Worm (Caenorhabditis elegans): ENCODE results near the gene mec-18.

Gene mec-18

DNA sequence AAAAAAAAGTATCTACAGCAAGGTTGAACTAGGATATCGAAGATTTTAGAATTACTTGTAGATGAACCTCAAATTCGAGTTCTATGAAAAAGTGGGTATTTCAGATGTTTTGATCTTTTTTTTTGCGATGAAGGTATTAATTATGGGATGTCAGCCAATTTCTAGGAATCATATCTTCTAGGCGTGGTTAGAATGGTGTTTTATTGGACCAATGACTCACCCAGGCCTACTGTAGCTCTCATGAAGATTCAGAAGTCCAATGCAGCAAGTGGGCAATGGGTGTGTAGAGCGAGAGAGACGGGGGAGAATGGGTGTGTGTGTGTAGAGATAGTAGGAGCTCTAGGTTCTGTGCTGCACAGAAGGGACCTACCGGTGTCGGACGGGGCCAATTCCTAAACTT is 51.8 kb downstream of the mec-18 start (continued):
- TF ChIP-seq ceh-82 (tag; optimal IDR thresholded peaks at IDR 0.05) (peak in 2 of 3 experiments; percentile 20 to 25), hpl-2 (GFP tag; optimal IDR thresholded peaks at IDR 0.05) (no peak), xbp-1 (tag; optimal IDR thresholded peaks at IDR 0.05) (no peak), efl-3 (GFP tag; optimal IDR thresholded peaks at IDR 0.05) (no peak), sup-37 (GFP tag; optimal IDR thresholded peaks at IDR 0.05) (no peak), ceh-8 (GFP tag; optimal IDR thresholded peaks at IDR 0.05) (no peak), aha-1 (tag; optimal IDR thresholded peaks at IDR 0.05) (no peak), dsc-1 (tag; optimal IDR thresholded peaks at IDR 0.05) (peak; percentile 19), efl-1 (optimal IDR thresholded peaks at IDR 0.05) (no peak), efl-1 (GFP tag; optimal IDR thresholded peaks at IDR 0.05 in 1 of 2) (no peak), ets-5 (GFP tag; IDR thresholded peaks at IDR 0.05) (no peak), C16A3.4 (tag; optimal IDR thresholded peaks at IDR 0.05) (no peak), unc-86 (tag; optimal IDR thresholded peaks at IDR 0.05) (no peak), nhr-47 (tag; optimal IDR thresholded peaks at IDR 0.05) (no peak), snpc-4 (tag; optimal IDR thresholded peaks at IDR 0.05) (no peak), fkh-10 (GFP tag; optimal IDR thresholded peaks at IDR 0.05) (no peak), egl-13 (tag; optimal IDR thresholded peaks at IDR 0.05) (no peak), ceh-90 (tag; optimal IDR thresholded peaks at IDR 0.05) (no peak), nhr-28 (tag; optimal IDR thresholded peaks at IDR 0.05) (no peak), lir-3 (tag; optimal IDR thresholded peaks at IDR 0.05; ENCODE audit: poor library complexity) (no peak), zip-4 (GFP tag; optimal IDR thresholded peaks at IDR 0.05) (no peak), lsy-2 (tag; optimal IDR thresholded peaks at IDR 0.05) (peak; percentile 12 to 80), nhr-77 (tag; optimal IDR thresholded peaks at IDR 0.05) (no peak), zag-1 (tag; optimal IDR thresholded peaks at IDR 0.05) (peak; percentile 22), nhr-12 (tag; optimal IDR thresholded peaks at IDR 0.05) (no peak), lin-13 (GFP tag; optimal IDR thresholded peaks at IDR 0.05) (no peak)

Data from whole organism, L1 larva.